Fruit fly (Drosophila melanogaster): ENCODE data around the gene CG4267.

- TF ChIP-seq pan (optimal IDR thresholded peaks at IDR 0.05) (no peak), CG8478 (optimal IDR thresholded peaks at IDR 0.05) (no peak), psq (optimal IDR thresholded peaks at IDR 0.05) (no peak), Dll (optimal IDR thresholded peaks at IDR 0.05) (no peak), EcR (GFP tag; optimal IDR thresholded peaks at IDR 0.05) (no peak), usp (GFP tag; optimal IDR thresholded peaks at IDR 0.05) (no peak)
These were observed 48.5 kb downstream of the CG4267 start, which contains the start of gene robl22E for dm6 chr2L:2290638-2291037.

All from whole organism.